Fruit fly (Drosophila melanogaster): ENCODE results near the gene CG31140.

CG31140 gene

DNA sequence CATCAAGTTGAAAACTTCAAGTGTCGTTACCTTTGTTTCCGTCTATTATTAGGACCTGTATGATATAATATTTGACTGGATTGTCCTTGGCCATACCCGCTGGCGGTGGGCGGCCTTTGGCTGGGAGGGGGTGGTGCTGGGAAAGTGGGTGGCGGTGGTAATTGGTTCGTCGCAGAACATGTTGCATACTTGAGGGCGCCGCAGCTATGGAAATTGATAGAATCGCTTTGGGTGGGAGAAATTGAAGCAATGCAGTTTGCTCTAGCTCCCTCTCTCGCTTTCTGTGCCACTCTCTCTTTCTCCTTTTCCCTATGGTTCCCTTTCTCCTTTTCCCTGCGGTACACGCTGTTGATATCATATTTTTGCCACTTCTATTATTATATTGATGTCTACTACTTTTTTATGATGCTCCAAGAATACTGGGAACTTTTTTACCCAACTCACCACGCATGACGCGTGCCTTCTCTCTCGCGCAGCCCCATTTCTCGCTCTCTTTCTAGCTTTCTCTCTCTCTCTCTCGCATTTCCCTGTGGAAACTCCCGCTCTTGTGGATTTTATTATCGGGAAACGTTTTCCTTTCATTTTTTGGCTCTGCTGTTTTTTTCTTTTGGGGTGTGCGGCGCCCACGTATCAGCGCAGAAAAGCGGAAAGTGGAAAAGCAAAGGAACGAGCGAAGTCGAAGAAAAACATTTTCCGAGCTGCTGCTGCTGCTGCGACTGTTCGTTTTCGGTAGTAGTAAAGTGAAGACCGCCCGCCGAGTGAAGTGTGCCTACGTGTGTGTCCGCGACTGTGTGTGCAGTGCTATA, 2.1 kb downstream of the CG31140 start (continued):
- no peak for TF ChIP-seq cato (GFP tag; optimal IDR thresholded peaks at IDR 0.05; ENCODE audit: borderline replicate concordance)
- no peak for TF ChIP-seq CG10462 (GFP tag; optimal IDR thresholded peaks at IDR 0.05)
- TF ChIP-seq ci (GFP tag; IDR thresholded peaks at IDR 0.05): peak; percentile 41; the same call in 2 of the 3 replicates
- peak; percentile 63 for TF ChIP-seq abd-A (tag; optimal IDR thresholded peaks at IDR 0.05)
- peak; percentile 2 for TF ChIP-seq lab (GFP tag; optimal IDR thresholded peaks at IDR 0.05)
- TF ChIP-seq CG1832 (GFP tag; optimal IDR thresholded peaks at IDR 0.05): peak; percentile 56
- no peak for TF ChIP-seq CG2120 (GFP tag; optimal IDR thresholded peaks at IDR 0.05)
- TF ChIP-seq CG8290 (GFP tag; optimal IDR thresholded peaks at IDR 0.05): peak; percentile 71
- peak; percentile 28 to 90 for TF ChIP-seq CG8290 (tag; optimal IDR thresholded peaks at IDR 0.05)
- TF ChIP-seq CG12769 (tag; optimal IDR thresholded peaks at IDR 0.05): peak; percentile 61
- peak; percentile 1 for TF ChIP-seq sd (tag; optimal IDR thresholded peaks at IDR 0.05)
- no peak for TF ChIP-seq CG10147 (GFP tag; optimal IDR thresholded peaks at IDR 0.05)
- no peak for TF ChIP-seq gro (GFP tag; optimal IDR thresholded peaks at IDR 0.05)

DNA sequence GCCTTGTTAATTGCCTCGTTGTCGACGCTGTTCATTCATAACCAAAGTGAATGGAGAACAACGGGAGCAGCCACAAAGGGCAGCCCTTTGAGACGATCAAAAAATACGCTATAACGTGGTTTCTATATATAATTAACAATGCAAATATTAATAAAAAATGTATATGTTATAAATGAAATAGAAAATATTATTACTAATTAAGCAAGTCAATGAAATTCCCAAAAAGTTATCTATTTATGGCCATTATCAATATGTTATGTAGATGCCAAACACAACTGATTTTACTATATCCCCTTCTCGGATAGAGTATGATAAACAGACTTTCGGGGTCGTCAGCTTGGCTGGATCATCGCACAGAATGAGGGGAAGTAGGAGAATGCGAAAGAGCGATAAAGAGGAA, 6.5 kb downstream of the CG31140 start:
- no peak for TF ChIP-seq CG7372 (GFP tag; IDR thresholded peaks at IDR 0.05)
- no peak for TF ChIP-seq NK7.1 (GFP tag; optimal IDR thresholded peaks at IDR 0.05)
- TF ChIP-seq Trl (optimal IDR thresholded peaks at IDR 0.05): no peak
- TF ChIP-seq Trl (GFP tag; optimal IDR thresholded peaks at IDR 0.05): no peak
- TF ChIP-seq nau (GFP tag; optimal IDR thresholded peaks at IDR 0.05): no peak
- TF ChIP-seq CG10267 (tag; optimal IDR thresholded peaks at IDR 0.05): peak; percentile 21
- TF ChIP-seq gt (GFP tag; IDR thresholded peaks at IDR 0.05): no peak
- peak; percentile 70 for TF ChIP-seq CG9817 (tag; optimal IDR thresholded peaks at IDR 0.05)
- peak; percentile 33; the same call in 1 of the 2 replicates for TF ChIP-seq CG31224 (GFP tag; IDR thresholded peaks at IDR 0.05)
- TF ChIP-seq ems (GFP tag; optimal IDR thresholded peaks at IDR 0.05): no peak
- TF ChIP-seq oc (tag; optimal IDR thresholded peaks at IDR 0.05): no peak
- TF ChIP-seq Rx (GFP tag; IDR thresholded peaks at IDR 0.05): no peak
- no peak for TF ChIP-seq hth (optimal IDR thresholded peaks at IDR 0.05)
- TF ChIP-seq CG8944 (GFP tag; optimal IDR thresholded peaks at IDR 0.05): no peak
- peak; percentile 31; the same call in 1 of the 2 replicates for TF ChIP-seq esg (GFP tag; conservative IDR thresholded peaks at IDR 0.05)
- TF ChIP-seq GATAe (GFP tag; conservative IDR thresholded peaks at IDR 0.05): no peak
- peak; percentile 56 for TF ChIP-seq ATbp (GFP tag; optimal IDR thresholded peaks at IDR 0.05)
- TF ChIP-seq zen2 (GFP tag; IDR thresholded peaks at IDR 0.05; ENCODE audit: partially characterized antibody): no peak
- TF ChIP-seq CG3163 (GFP tag; optimal IDR thresholded peaks at IDR 0.05): no peak
- TF ChIP-seq ham (GFP tag; IDR thresholded peaks at IDR 0.05): no peak
- TF ChIP-seq croc (GFP tag; conservative IDR thresholded peaks at IDR 0.05): no peak; the same call in 2 of the 3 replicates
- TF ChIP-seq slp2 (GFP tag; optimal IDR thresholded peaks at IDR 0.05): no peak
- no peak for TF ChIP-seq bowl (GFP tag; IDR thresholded peaks at IDR 0.05)
- peak; percentile 62 for TF ChIP-seq CG2712 (tag; optimal IDR thresholded peaks at IDR 0.05)
- no peak for TF ChIP-seq gfzf (GFP tag; optimal IDR thresholded peaks at IDR 0.05)
- TF ChIP-seq CG11696 (GFP tag; IDR thresholded peaks at IDR 0.05): no peak
- TF ChIP-seq B-H1 (GFP tag; IDR thresholded peaks at IDR 0.05): peak; percentile 33; the same call in 2 of the 3 replicates
- no peak for TF ChIP-seq grn (GFP tag; optimal IDR thresholded peaks at IDR 0.05)
- TF ChIP-seq pb (GFP tag; optimal IDR thresholded peaks at IDR 0.05): no peak
- peak; percentile 68 for TF ChIP-seq grau (tag; optimal IDR thresholded peaks at IDR 0.05)
- no peak for TF ChIP-seq gcm2 (GFP tag; optimal IDR thresholded peaks at IDR 0.05)
- TF ChIP-seq H15 (GFP tag; IDR thresholded peaks at IDR 0.05): no peak
- TF ChIP-seq CG1233 (GFP tag; optimal IDR thresholded peaks at IDR 0.05): peak; percentile 30
- TF ChIP-seq CG4282 (GFP tag; optimal IDR thresholded peaks at IDR 0.05): no peak
- no peak for TF ChIP-seq so (GFP tag; IDR thresholded peaks at IDR 0.05)
- no peak for TF ChIP-seq CG12219 (GFP tag; optimal IDR thresholded peaks at IDR 0.05)
- TF ChIP-seq pum (GFP tag; optimal IDR thresholded peaks at IDR 0.05): no peak
- TF ChIP-seq CG15696 (tag; optimal IDR thresholded peaks at IDR 0.05): no peak

Data from whole organism, embryonic.